Worm (Caenorhabditis elegans) whole organism, young adult: ENCODE measurements around the gene srlf-2.

ENCODE experiments used
- B0019.2 ChIP-seq: fragments of 200-800 bp; sonication (Bioruptor generic); conservative IDR thresholded peaks from 2 replicates; pipeline ENCODE4 v1.3.6; 2022; ENCODE audit warnings: missing genetic modification reagents, missing genetic modification characterization, missing compliant biosample characterization
- C06A6.2 ChIP-seq: fragments of 200-800 bp; sonication (Bioruptor generic); conservative IDR thresholded peaks from 2 replicates; pipeline ENCODE4 v1.3.6; 2022; ENCODE audit warnings: missing genetic modification characterization, missing compliant biosample characterization
- D2030.7 ChIP-seq: fragments of 200-800 bp; sonication (Bioruptor generic); IDR thresholded peaks from 2 replicates; pipeline ENCODE4 v1.3.6; 2022; ENCODE audit warnings: missing genetic modification reagents, missing genetic modification characterization, missing compliant biosample characterization
- F52B5.7 ChIP-seq: sonication (generic microtip); optimal IDR thresholded peaks from 2 replicates; lab custom pipeline; 2016; ENCODE audit warnings: mild to moderate bottlenecking, missing genetic modification characterization, missing compliant biosample characterization
- F57A8.1 ChIP-seq: fragments of 200-800 bp; sonication (Bioruptor generic); optimal IDR thresholded peaks from 2 replicates; lab custom pipeline; 2018; ENCODE audit warnings: mild to moderate bottlenecking, missing genetic modification characterization, moderate library complexity, missing compliant biosample characterization
- K12H6.12 ChIP-seq: fragments of 200-800 bp; sonication (Bioruptor generic); optimal IDR thresholded peaks from 2 replicates; lab custom pipeline; 2018; ENCODE audit warnings: mild to moderate bottlenecking, missing genetic modification characterization, missing compliant biosample characterization
- T26A5.8 ChIP-seq: sonication (generic microtip); optimal IDR thresholded peaks from 2 replicates; lab custom pipeline; 2016; ENCODE audit warnings: missing genetic modification characterization, missing compliant biosample characterization
- Y67H2A.10 ChIP-seq: fragments of 200-800 bp; sonication (Bioruptor generic); conservative IDR thresholded peaks from 2 replicates; pipeline ENCODE4 v1.3.6; 2022; ENCODE audit warnings: missing genetic modification reagents, missing genetic modification characterization, missing compliant biosample characterization
- ama-1 ChIP-seq, 3 experiments: fragments of 150-350 bp in 1 of 3; sonication (generic microtip) in 2 of 3; optimal IDR thresholded peaks; 2 replicates each; lab custom pipeline; 2014 to 2018; ENCODE audit warnings: missing biosample characterization in 2 of 3, missing genetic modification characterization in 2 of 3, missing genetic modification reagents in 2 of 3
- attf-6 ChIP-seq: fragments of 200-800 bp; sonication (Bioruptor generic); IDR thresholded peaks from 2 replicates; pipeline ENCODE4 v1.3.6; 2022; ENCODE audit warnings: missing genetic modification reagents, missing genetic modification characterization, missing compliant biosample characterization
- bed-2 ChIP-seq: fragments of 200-800 bp; sonication (Bioruptor generic); IDR thresholded peaks from 2 replicates; pipeline ENCODE4 v1.3.6; 2022; ENCODE audit warnings: missing genetic modification reagents, missing genetic modification characterization, missing compliant biosample characterization
- ccch-3 ChIP-seq: fragments of 200-800 bp; sonication (Bioruptor generic); optimal IDR thresholded peaks from 2 replicates; lab custom pipeline; 2018; ENCODE audit warnings: mild to moderate bottlenecking, missing genetic modification characterization, missing compliant biosample characterization
- cebp-1 ChIP-seq, 2 experiments: fragments of 200-800 bp in 1 of 2; sonication (Bioruptor generic) in 1 of 2; sonication (generic microtip) in 1 of 2; IDR thresholded peaks in 1 of 2; optimal IDR thresholded peaks in 1 of 2; 2 replicates each; pipeline versions ENCODE4 v1.3.6 to Lab custom; 2017 to 2022; ENCODE audit warnings: missing compliant biosample characterization in 2 of 2, missing genetic modification characterization in 2 of 2, mild to moderate bottlenecking in 1 of 2, missing genetic modification reagents in 1 of 2, moderate library complexity in 1 of 2
- ceh-40 ChIP-seq: fragments of 200-800 bp; sonication (Bioruptor generic); IDR thresholded peaks from 2 replicates; pipeline ENCODE4 v1.3.6; 2022; ENCODE audit warnings: missing genetic modification characterization, missing compliant biosample characterization
- ceh-79 ChIP-seq: sonication (generic microtip); optimal IDR thresholded peaks from 2 replicates; lab custom pipeline; 2017; ENCODE audit warnings: mild to moderate bottlenecking, missing genetic modification characterization, missing compliant biosample characterization
- dox-1 ChIP-seq: fragments of 200-800 bp; sonication (Bioruptor generic); IDR thresholded peaks from 2 replicates; pipeline ENCODE4 v1.3.6; 2022; ENCODE audit warnings: missing genetic modification reagents, missing genetic modification characterization, missing compliant biosample characterization
- dpff-1 ChIP-seq: sonication (generic microtip); optimal IDR thresholded peaks from 2 replicates; lab custom pipeline; 2017; ENCODE audit warnings: mild to moderate bottlenecking, missing genetic modification characterization, missing compliant biosample characterization
- dpl-1 ChIP-seq: fragments of 150-350 bp; optimal IDR thresholded peaks from 2 replicates; lab custom pipeline; 2014; ENCODE audit warnings: missing biosample characterization, missing genetic modification reagents, missing genetic modification characterization
- egl-18 ChIP-seq: fragments of 200-800 bp; sonication (Bioruptor generic); IDR thresholded peaks from 2 replicates; pipeline ENCODE4 v1.3.6; 2022; ENCODE audit warnings: missing genetic modification reagents, missing genetic modification characterization, missing compliant biosample characterization
- egrh-3 ChIP-seq: fragments of 200-800 bp; sonication (Bioruptor generic); IDR thresholded peaks from 2 replicates; pipeline ENCODE4 v1.3.6; 2022; ENCODE audit warnings: missing genetic modification reagents, missing genetic modification characterization, missing compliant biosample characterization
- ekl-4 ChIP-seq: fragments of 200-800 bp; sonication (Bioruptor generic); IDR thresholded peaks from 2 replicates; pipeline ENCODE4 v1.3.6; 2022; ENCODE audit warnings: missing genetic modification reagents, missing genetic modification characterization, missing compliant biosample characterization
- fkh-3 ChIP-seq: sonication (generic microtip); optimal IDR thresholded peaks from 2 replicates; lab custom pipeline; 2016; ENCODE audit warnings: mild to moderate bottlenecking, missing genetic modification characterization, missing compliant biosample characterization
- hsf-1 ChIP-seq: fragments of 200-800 bp; sonication (Bioruptor generic); IDR thresholded peaks from 2 replicates; pipeline ENCODE4 v1.3.6; 2022; ENCODE audit warnings: missing genetic modification reagents, missing genetic modification characterization, missing compliant biosample characterization
- lin-54 ChIP-seq: fragments of 200-800 bp; sonication (Bioruptor generic); optimal IDR thresholded peaks from 2 replicates; lab custom pipeline; 2018; ENCODE audit warnings: mild to moderate bottlenecking, missing genetic modification characterization, missing compliant biosample characterization
- lir-1 ChIP-seq: fragments of 200-800 bp; sonication (Bioruptor generic); conservative IDR thresholded peaks from 2 replicates; pipeline ENCODE4 v1.3.6; 2022; ENCODE audit warnings: missing genetic modification reagents, missing genetic modification characterization, missing compliant biosample characterization
- lsl-1 ChIP-seq: fragments of 200-800 bp; sonication (Bioruptor generic); optimal IDR thresholded peaks from 2 replicates; lab custom pipeline; 2018; ENCODE audit warnings: mild to moderate bottlenecking, missing genetic modification characterization, moderate library complexity, missing compliant biosample characterization
- lsy-27 ChIP-seq: sonication (generic microtip); optimal IDR thresholded peaks from 2 replicates; lab custom pipeline; 2017; ENCODE audit warnings: missing genetic modification characterization, mild to moderate bottlenecking, missing compliant biosample characterization, antibody characterized with exemption, missing genotype, borderline replicate concordance; ENCODE audit not compliant: insufficient read depth
- mcd-1 ChIP-seq: fragments of 200-800 bp; sonication (Bioruptor generic); IDR thresholded peaks from 2 replicates; pipeline ENCODE4 v1.3.6; 2022; ENCODE audit warnings: missing genetic modification reagents, missing genetic modification characterization, missing compliant biosample characterization
- mel-28 ChIP-seq: sonication (generic microtip); optimal IDR thresholded peaks from 2 replicates; lab custom pipeline; 2016; ENCODE audit warnings: borderline replicate concordance, mild to moderate bottlenecking, missing genetic modification characterization, missing compliant biosample characterization
- rcor-1 ChIP-seq: fragments of 200-800 bp; sonication (Bioruptor generic); IDR thresholded peaks from 2 replicates; pipeline ENCODE4 v1.3.6; 2022; ENCODE audit warnings: missing genetic modification reagents, missing genetic modification characterization, missing compliant biosample characterization
- rpc-1 ChIP-seq, 2 experiments: fragments of 150-350 bp in 1 of 2; sonication (generic microtip) in 1 of 2; optimal IDR thresholded peaks; 2 replicates each; lab custom pipeline; 2014 to 2018; ENCODE audit warnings: missing biosample characterization in 1 of 2, missing genetic modification characterization in 1 of 2, missing genetic modification reagents in 1 of 2, missing genotype in 1 of 2
- sdz-38 ChIP-seq: sonication (generic microtip); optimal IDR thresholded peaks from 2 replicates; lab custom pipeline; 2016; ENCODE audit warnings: missing genotype, missing genetic modification characterization, missing compliant biosample characterization
- sea-2 ChIP-seq: fragments of 200-800 bp; sonication (Bioruptor generic); IDR thresholded peaks from 2 replicates; pipeline ENCODE4 v1.3.6; 2022; ENCODE audit warnings: missing genetic modification characterization, missing compliant biosample characterization
- snpc-1.1 ChIP-seq: sonication (generic microtip); optimal IDR thresholded peaks from 2 replicates; lab custom pipeline; 2017; ENCODE audit warnings: missing genetic modification characterization, mild to moderate bottlenecking, missing compliant biosample characterization, antibody characterized with exemption, moderate library complexity, missing genotype, missing genetic modification reagents; ENCODE audit not compliant: insufficient read depth
- snpc-1.3 ChIP-seq: sonication (generic microtip); optimal IDR thresholded peaks from 2 replicates; lab custom pipeline; 2017; ENCODE audit warnings: missing genetic modification characterization, mild to moderate bottlenecking, missing compliant biosample characterization, antibody characterized with exemption, moderate library complexity, missing genotype, missing genetic modification reagents; ENCODE audit not compliant: insufficient read depth
- snpc-3.4 ChIP-seq: sonication (generic microtip); optimal IDR thresholded peaks from 2 replicates; lab custom pipeline; 2017; ENCODE audit warnings: missing genetic modification characterization, mild to moderate bottlenecking, missing compliant biosample characterization, antibody characterized with exemption, moderate library complexity, missing genotype, missing genetic modification reagents
- unc-130 ChIP-seq: sonication (generic microtip); optimal IDR thresholded peaks from 2 replicates; lab custom pipeline; 2016; ENCODE audit warnings: missing genetic modification reagents, missing genetic modification characterization, missing compliant biosample characterization
- xnd-1 ChIP-seq: sonication (generic microtip); optimal IDR thresholded peaks from 2 replicates; lab custom pipeline; 2016; ENCODE audit warnings: missing genotype, missing genetic modification reagents, missing genetic modification characterization, missing compliant biosample characterization
- ztf-18 ChIP-seq: sonication (generic microtip); optimal IDR thresholded peaks from 2 replicates; lab custom pipeline; 2016; ENCODE audit warnings: missing genotype, mild to moderate bottlenecking, missing genetic modification characterization, missing compliant biosample characterization
- ztf-22 ChIP-seq: fragments of 200-800 bp; sonication (Bioruptor generic); optimal IDR thresholded peaks from 2 replicates; lab custom pipeline; 2018; ENCODE audit warnings: mild to moderate bottlenecking, missing genetic modification characterization, moderate library complexity, missing compliant biosample characterization
- ztf-26 ChIP-seq: sonication (generic microtip); optimal IDR thresholded peaks from 2 replicates; lab custom pipeline; 2017; ENCODE audit warnings: missing genetic modification characterization, missing compliant biosample characterization

The srlf-2 gene

DNA sequence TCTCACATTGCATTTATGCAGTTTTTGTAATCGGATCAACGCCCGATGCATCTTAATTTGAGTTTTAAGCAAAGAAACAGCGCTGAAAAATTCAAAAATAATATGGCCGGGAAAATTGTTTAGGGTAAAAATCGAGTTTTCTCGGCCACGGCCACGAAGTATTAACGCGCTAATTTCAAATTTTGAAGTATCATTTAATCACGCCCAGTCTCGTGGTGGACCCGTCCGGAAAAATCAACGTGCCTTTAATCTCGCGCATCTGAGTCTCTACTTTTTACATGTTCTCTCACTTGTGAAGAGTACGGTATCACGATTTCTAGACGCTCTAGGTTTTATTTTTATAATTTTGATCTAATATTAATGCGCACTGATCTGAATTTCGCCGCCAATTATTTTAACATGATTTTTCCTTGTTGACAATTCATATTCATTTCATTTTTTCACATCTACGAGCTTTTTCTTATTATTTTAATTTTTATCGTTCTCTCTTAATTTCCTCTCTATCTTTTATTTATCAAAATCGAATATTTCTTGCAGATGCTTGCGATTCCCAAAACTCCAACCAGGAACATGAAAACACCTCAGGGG, 8.9 kb downstream of the srlf-2 start, which contains the start of the genes acdh-13 and mesp-1 (continued):
- no peak for TF ChIP-seq F52B5.7 (tag; lab: Kevin White, UChicago)
- peak; percentile 40 for TF ChIP-seq snpc-1.1 (tag; lab: Kevin White, UChicago)
- no peak; the same call in 1 of the 2 replicates for TF ChIP-seq cebp-1 (GFP tag; IDR thresholded peaks at IDR 0.05; lab: Robert Waterston, UW)
- no peak for TF ChIP-seq cebp-1 (tag; optimal IDR thresholded peaks at IDR 0.05; lab: Kevin White, UChicago)
- no peak for TF ChIP-seq rpc-1 (optimal IDR thresholded peaks at IDR 0.05; lab: Kevin White, UChicago)
- no peak for TF ChIP-seq rpc-1 (tag; optimal IDR thresholded peaks at IDR 0.05; lab: Kevin White, UChicago)
- no peak for TF ChIP-seq mel-28
- no peak for TF ChIP-seq fkh-3 (tag; lab: Kevin White, UChicago)
- TF ChIP-seq egl-18 = no peak
- peak; percentile 71; the same call in 1 of the 2 replicates for TF ChIP-seq bed-2
- no peak for TF ChIP-seq ccch-3 (GFP tag; lab: Kevin White, UChicago)
- TF ChIP-seq lsl-1 (GFP tag; lab: Kevin White, UChicago) = peak; percentile 90
- TF ChIP-seq egrh-3 (GFP tag; lab: Robert Waterston, UW) = no peak
- TF ChIP-seq ama-1 (optimal IDR thresholded peaks at IDR 0.05; lab: Kevin White, UChicago) = no peak
- no peak for TF ChIP-seq ama-1 (GFP tag; optimal IDR thresholded peaks at IDR 0.05; lab: Kevin White, UChicago)
- TF ChIP-seq xnd-1 (tag; lab: Kevin White, UChicago) = peak; percentile 91
- TF ChIP-seq snpc-1.3 = peak; percentile 81
- TF ChIP-seq Y67H2A.10 (GFP tag; lab: Robert Waterston, UW) = no peak
- TF ChIP-seq attf-6 = peak; percentile 77; the same call in 1 of the 2 replicates
- TF ChIP-seq B0019.2 = peak; percentile 79
- TF ChIP-seq ztf-18 (tag; lab: Kevin White, UChicago) = peak; percentile 29
- TF ChIP-seq dpff-1 (tag; lab: Kevin White, UChicago) = no peak
- TF ChIP-seq dox-1 (GFP tag; lab: Robert Waterston, UW) = peak; percentile 92
- peak; percentile 57; the same call in 1 of the 2 replicates for TF ChIP-seq lir-1
- TF ChIP-seq F57A8.1 (GFP tag; lab: Kevin White, UChicago) = no peak
- TF ChIP-seq ceh-79 (tag; lab: Kevin White, UChicago) = no peak
- TF ChIP-seq hsf-1 = peak; percentile 86
- TF ChIP-seq D2030.7 = peak; percentile 95
- peak; percentile 76 for TF ChIP-seq rcor-1 (GFP tag; lab: Robert Waterston, UW)
- no peak for TF ChIP-seq sea-2 (GFP tag; lab: Robert Waterston, UW)
- no peak for TF ChIP-seq T26A5.8
- no peak for TF ChIP-seq C06A6.2 (GFP tag; lab: Robert Waterston, UW)
- peak; percentile 95 for TF ChIP-seq lin-54 (GFP tag; lab: Kevin White, UChicago)
- TF ChIP-seq mcd-1 (GFP tag; lab: Robert Waterston, UW) = peak; percentile 58
- TF ChIP-seq ztf-22 = no peak
- 0 out of 2 replicates have a peak, but pooled peaks have one; percentile 44 for TF ChIP-seq ceh-40 (GFP tag; lab: Robert Waterston, UW)
- peak; percentile 94 for TF ChIP-seq unc-130 (GFP tag; lab: Kevin White, UChicago)
- TF ChIP-seq lsy-27 (tag; lab: Kevin White, UChicago) = no peak
- peak; percentile 80 for TF ChIP-seq dpl-1 (GFP tag; lab: Kevin White, UChicago)
- TF ChIP-seq sdz-38 (tag; lab: Kevin White, UChicago) = no peak
- TF ChIP-seq ekl-4 (GFP tag; lab: Robert Waterston, UW) = peak; percentile 74
- peak; percentile 81 for TF ChIP-seq snpc-3.4 (tag; lab: Kevin White, UChicago)
- no peak for TF ChIP-seq ztf-26
- no peak for TF ChIP-seq K12H6.12 (tag; lab: Kevin White, UChicago)
